Worm (Caenorhabditis elegans) whole organism, L3 larva: ENCODE measurements around the gene F25F2.1.

Experiments
- ZK546.5 ChIP-seq: sonication (generic microtip); optimal IDR thresholded peaks from 2 replicates; lab custom pipeline; 2017; ENCODE audit warnings: missing biosample characterization, missing genetic modification characterization
- ama-1 ChIP-seq: fragments of 150-350 bp; optimal IDR thresholded peaks from 2 replicates; lab custom pipeline; 2018
- ceh-16 ChIP-seq: sonication (generic microtip); optimal IDR thresholded peaks from 2 replicates; lab custom pipeline; 2017; ENCODE audit warnings: missing biosample characterization, missing genetic modification characterization
- ceh-28 ChIP-seq: fragments of 150-350 bp; optimal IDR thresholded peaks from 2 replicates; lab custom pipeline; 2014; ENCODE audit warnings: missing biosample characterization, missing genetic modification reagents, missing genetic modification characterization
- ceh-82 ChIP-seq: fragments of 150-350 bp; optimal IDR thresholded peaks from 2 replicates; lab custom pipeline; 2014; ENCODE audit warnings: missing biosample characterization, missing genetic modification characterization
- ceh-9 ChIP-seq: sonication (generic microtip); optimal IDR thresholded peaks from 2 replicates; lab custom pipeline; 2018; ENCODE audit warnings: missing biosample characterization, missing genetic modification characterization
- egl-27 ChIP-seq: sonication (generic microtip); optimal IDR thresholded peaks from 4 replicates; lab custom pipeline; 2017; ENCODE audit warnings: missing biosample characterization, missing genetic modification reagents, missing genetic modification characterization
- elt-1 ChIP-seq: fragments of 150-350 bp; optimal IDR thresholded peaks from 2 replicates; lab custom pipeline; 2014; ENCODE audit warnings: missing biosample characterization, missing genetic modification characterization
- elt-2 ChIP-seq: sonication (generic microtip); optimal IDR thresholded peaks from 2 replicates; lab custom pipeline; 2016; ENCODE audit warnings: missing genetic modification reagents, mild to moderate bottlenecking, missing genetic modification characterization, missing compliant biosample characterization
- elt-3 ChIP-seq, 3 experiments: fragments of 150-350 bp in 1 of 3; sonication (generic microtip) in 2 of 3; optimal IDR thresholded peaks; 2 replicates in 2 of 3; 4 replicates in 1 of 3; lab custom pipeline; 2014 to 2017; ENCODE audit warnings: missing biosample characterization in 3 of 3, missing genetic modification characterization in 3 of 3
- fkh-10 ChIP-seq: sonication (generic microtip); optimal IDR thresholded peaks from 2 replicates; lab custom pipeline; 2017; ENCODE audit warnings: missing biosample characterization, missing genetic modification reagents, missing genetic modification characterization
- fos-1 ChIP-seq: fragments of 150-350 bp; optimal IDR thresholded peaks from 2 replicates; lab custom pipeline; 2014; ENCODE audit warnings: missing biosample characterization, missing genetic modification characterization
- hmg-11 ChIP-seq: sonication (generic microtip); optimal IDR thresholded peaks from 2 replicates; lab custom pipeline; 2016; ENCODE audit warnings: missing genetic modification characterization, missing compliant biosample characterization
- jun-1 ChIP-seq: fragments of 150-350 bp; optimal IDR thresholded peaks from 2 replicates; lab custom pipeline; 2014; ENCODE audit warnings: missing biosample characterization, missing genetic modification reagents, missing genetic modification characterization
- lin-15B ChIP-seq: fragments of 150-350 bp; optimal IDR thresholded peaks from 2 replicates; lab custom pipeline; 2014; ENCODE audit warnings: missing biosample characterization, missing genetic modification characterization
- lsy-12 ChIP-seq: sonication (generic microtip); optimal IDR thresholded peaks from 2 replicates; lab custom pipeline; 2016; ENCODE audit warnings: mild to moderate bottlenecking, missing genetic modification characterization, missing compliant biosample characterization
- mdl-1 ChIP-seq: fragments of 150-350 bp; optimal IDR thresholded peaks from 2 replicates; lab custom pipeline; 2014; ENCODE audit warnings: missing biosample characterization, missing genetic modification characterization
- mml-1 ChIP-seq: fragments of 150-350 bp; sonication (generic microtip); optimal IDR thresholded peaks from 3 replicates; lab custom pipeline; 2014; ENCODE audit warnings: missing biosample characterization, missing genetic modification characterization
- nfya-1 ChIP-seq: sonication (generic microtip); optimal IDR thresholded peaks from 2 replicates; lab custom pipeline; 2017; ENCODE audit warnings: missing genetic modification characterization, mild to moderate bottlenecking, missing compliant biosample characterization, antibody characterized with exemption, moderate library complexity; ENCODE audit not compliant: insufficient read depth
- nhr-11 ChIP-seq: fragments of 150-350 bp; optimal IDR thresholded peaks from 2 replicates; lab custom pipeline; 2014; ENCODE audit warnings: missing biosample characterization, missing genetic modification characterization
- nhr-23 ChIP-seq: fragments of 150-350 bp; optimal IDR thresholded peaks from 2 replicates; lab custom pipeline; 2014; ENCODE audit warnings: missing biosample characterization, missing genetic modification reagents, missing genetic modification characterization
- nhr-237 ChIP-seq: fragments of 150-350 bp; optimal IDR thresholded peaks from 2 replicates; lab custom pipeline; 2014; ENCODE audit warnings: missing biosample characterization, missing genetic modification characterization
- nhr-25 ChIP-seq: sonication (generic microtip); optimal IDR thresholded peaks from 2 replicates; lab custom pipeline; 2017; ENCODE audit warnings: missing biosample characterization, missing genetic modification characterization
- nhr-28 ChIP-seq: fragments of 150-350 bp; optimal IDR thresholded peaks from 2 replicates; lab custom pipeline; 2014; ENCODE audit warnings: missing biosample characterization, missing genetic modification characterization
- nhr-43 ChIP-seq: sonication (generic microtip); optimal IDR thresholded peaks from 2 replicates; lab custom pipeline; 2016; ENCODE audit warnings: mild to moderate bottlenecking, missing genetic modification characterization, missing compliant biosample characterization; ENCODE audit not compliant: poor library complexity, severe bottlenecking
- nhr-67 ChIP-seq: fragments of 150-350 bp; optimal IDR thresholded peaks from 2 replicates; lab custom pipeline; 2014; ENCODE audit warnings: missing biosample characterization, missing genetic modification characterization
- pha-4 ChIP-seq: fragments of 150-350 bp; optimal IDR thresholded peaks from 2 replicates; lab custom pipeline; 2014; ENCODE audit warnings: missing biosample characterization, missing genetic modification reagents, missing genetic modification characterization
- pqm-1 ChIP-seq: fragments of 150-350 bp; optimal IDR thresholded peaks from 2 replicates; lab custom pipeline; 2017; ENCODE audit warnings: missing biosample characterization, missing genetic modification characterization, inconsistent platforms
- sea-2 ChIP-seq: fragments of 150-350 bp; sonication (generic microtip); optimal IDR thresholded peaks from 4 replicates; lab custom pipeline; 2014; ENCODE audit warnings: missing biosample characterization, missing genetic modification reagents, missing genetic modification characterization
- skn-1 ChIP-seq: fragments of 150-350 bp; optimal IDR thresholded peaks from 2 replicates; lab custom pipeline; 2014; ENCODE audit warnings: missing biosample characterization, missing genetic modification characterization
- snpc-4 ChIP-seq: fragments of 150-350 bp; optimal IDR thresholded peaks from 2 replicates; lab custom pipeline; 2014; ENCODE audit warnings: missing biosample characterization, missing genetic modification characterization
- tbx-2 ChIP-seq: sonication (generic microtip); optimal IDR thresholded peaks from 2 replicates; lab custom pipeline; 2016; ENCODE audit warnings: mild to moderate bottlenecking, missing genetic modification characterization, missing compliant biosample characterization
- unc-39 ChIP-seq: sonication (generic microtip); optimal IDR thresholded peaks from 4 replicates; lab custom pipeline; 2017; ENCODE audit warnings: missing biosample characterization, missing genetic modification characterization
- zag-1 ChIP-seq: fragments of 150-350 bp; optimal IDR thresholded peaks from 2 replicates; lab custom pipeline; 2014; ENCODE audit warnings: missing biosample characterization, missing genetic modification characterization
- ztf-11 ChIP-seq: fragments of 150-350 bp; optimal IDR thresholded peaks from 2 replicates; lab custom pipeline; 2014; ENCODE audit warnings: missing biosample characterization, missing genetic modification characterization
- ztf-4 ChIP-seq: fragments of 150-350 bp; optimal IDR thresholded peaks from 2 replicates; lab custom pipeline; 2014; ENCODE audit warnings: missing biosample characterization, missing genetic modification characterization

The F25F2.1 gene

DNA sequence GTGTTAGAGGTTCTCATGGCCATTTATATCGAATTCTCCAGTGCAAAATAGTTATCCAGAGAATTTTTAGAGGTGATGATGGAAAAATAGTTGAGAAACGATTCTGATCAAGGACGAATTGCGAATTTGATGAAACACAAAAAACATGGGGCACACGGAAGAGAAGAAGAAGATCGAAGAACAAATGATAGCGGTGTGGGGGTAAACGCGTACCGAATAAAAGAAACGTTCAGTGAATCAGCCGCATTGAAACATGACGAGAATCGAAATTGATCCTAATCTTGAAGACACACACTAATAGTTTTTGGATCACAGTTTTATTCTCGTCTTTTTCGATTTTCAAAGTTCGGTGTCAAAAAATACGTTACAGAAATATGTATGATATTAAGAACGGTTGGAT, 13.4 kb upstream of the F25F2.1 start:
- TF ChIP-seq sea-2 (GFP tag; lab: Kevin White, UChicago): no peak
- no peak for TF ChIP-seq fkh-10 (GFP tag; lab: Kevin White, UChicago)
- no peak for TF ChIP-seq hmg-11 (tag; lab: Kevin White, UChicago)
- no peak for TF ChIP-seq ztf-4
- TF ChIP-seq elt-1 (tag; lab: Kevin White, UChicago): peak; percentile 77
- TF ChIP-seq tbx-2 (tag; lab: Kevin White, UChicago): no peak
- TF ChIP-seq nhr-25 (tag; lab: Kevin White, UChicago): peak; percentile 68
- no peak for TF ChIP-seq unc-39 (tag; lab: Kevin White, UChicago)
- TF ChIP-seq nhr-43 (tag; lab: Kevin White, UChicago): peak; percentile 46
- TF ChIP-seq nhr-23 (tag; lab: Kevin White, UChicago): peak; percentile 68

DNA sequence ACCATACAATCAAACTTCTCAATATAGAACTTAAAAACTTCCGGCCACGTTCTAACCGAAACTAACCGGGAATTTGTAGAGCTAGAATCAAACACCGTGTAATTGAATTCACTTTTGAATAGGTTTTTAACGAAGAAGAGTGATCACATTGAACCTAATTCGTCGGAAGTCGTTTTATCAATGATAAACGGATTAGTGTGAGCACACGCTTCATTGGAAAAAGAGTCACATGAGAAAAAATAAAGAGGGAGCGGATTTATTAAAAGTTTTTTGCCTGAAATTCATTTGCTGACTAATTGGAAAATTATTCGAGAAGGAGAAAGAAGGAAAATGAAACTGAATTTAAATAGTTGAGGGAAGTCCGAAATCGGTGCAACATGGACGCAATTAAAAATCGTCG, 13.0 kb upstream of the F25F2.1 start:
- TF ChIP-seq nfya-1 (tag; lab: Kevin White, UChicago) (peak; percentile 18), elt-2 (tag; lab: Kevin White, UChicago) (no peak)
- TF ChIP-seq, all 47 proteins: peak for 1

DNA sequence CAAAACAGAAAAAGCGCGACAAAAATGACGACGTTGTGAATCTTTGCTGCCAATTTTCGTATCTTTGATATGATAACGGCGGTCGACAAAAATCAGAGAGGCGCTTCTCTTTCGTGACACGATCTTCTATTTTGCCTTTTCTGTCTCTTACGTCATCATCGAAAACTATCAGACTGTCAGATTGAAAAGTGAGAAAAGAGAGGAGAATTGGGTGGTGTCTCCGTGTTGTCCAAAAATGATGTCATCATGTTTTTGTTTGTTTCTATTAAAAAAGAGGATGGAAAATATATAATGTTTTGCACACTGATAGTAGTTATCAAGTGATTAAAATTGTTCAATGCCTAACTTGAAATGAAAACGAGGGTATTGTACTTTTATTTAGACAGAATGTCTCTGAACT, 12.6 kb upstream of the F25F2.1 start:
- TF ChIP-seq nhr-25 (tag; lab: Kevin White, UChicago) (peak; percentile 19), egl-27 (tag; lab: Kevin White, UChicago) (no peak), ceh-82 (no peak), ZK546.5 (tag; lab: Kevin White, UChicago) (no peak), nhr-43 (tag; lab: Kevin White, UChicago) (peak; percentile 44), pqm-1 (tag; lab: Kevin White, UChicago) (peak; percentile 81), elt-1 (tag; lab: Kevin White, UChicago) (no peak), jun-1 (tag; lab: Kevin White, UChicago) (peak; percentile 52), lsy-12 (tag; lab: Kevin White, UChicago) (peak; percentile 15), ztf-11 (no peak), pha-4 (peak; percentile 4), nhr-11 (no peak), zag-1 (tag; lab: Kevin White, UChicago) (no peak), ceh-9 (tag; lab: Kevin White, UChicago) (no peak), lin-15B (tag; lab: Kevin White, UChicago) (no peak), elt-2 (tag; lab: Kevin White, UChicago) (peak; percentile 91), nhr-28 (tag; lab: Kevin White, UChicago) (no peak), unc-39 (tag; lab: Kevin White, UChicago) (no peak), elt-3 (tag; optimal IDR thresholded peaks at IDR 0.05; lab: Kevin White, UChicago) (peak; percentile 6 to 53 (median 38)), fos-1 (tag; lab: Kevin White, UChicago) (no peak), nfya-1 (tag; lab: Kevin White, UChicago) (no peak), skn-1 (no peak), ceh-28 (tag; lab: Kevin White, UChicago) (no peak), nhr-23 (tag; lab: Kevin White, UChicago) (peak; percentile 58)

DNA sequence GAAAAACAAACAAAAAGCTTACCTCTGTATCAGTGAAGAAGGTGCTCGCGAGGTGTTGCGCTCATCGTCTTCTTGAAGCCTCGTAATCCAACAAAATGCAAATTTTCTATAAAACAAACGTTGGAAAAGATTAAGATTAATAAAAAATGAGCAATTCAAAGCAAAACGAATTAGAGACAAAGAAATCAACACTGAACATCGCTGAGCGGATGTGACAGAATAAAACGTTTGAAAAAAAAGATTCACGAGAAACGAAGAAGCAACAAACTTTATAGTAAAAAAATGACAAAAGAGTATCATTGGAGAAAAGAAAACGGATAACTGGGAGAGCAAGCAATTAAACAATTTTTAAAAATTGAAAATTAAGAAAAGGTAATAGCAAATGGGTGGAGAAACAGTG, 9.7 kb upstream of the F25F2.1 start, which contains the start of the genes C07G2.5 and atf-7:
Gene C07G2.5, minus strand, starts transcription at position 101 of the 400 bp plus-strand sequence.
Gene atf-7, minus strand, starts transcription at position 108 of the 400 bp plus-strand sequence.
- TF ChIP-seq sea-2 (GFP tag; lab: Kevin White, UChicago) (no peak), jun-1 (tag; lab: Kevin White, UChicago) (no peak), elt-1 (tag; lab: Kevin White, UChicago) (no peak), ceh-82 (no peak), ztf-11 (no peak), nhr-43 (tag; lab: Kevin White, UChicago) (no peak), nhr-67 (no peak), pqm-1 (tag; lab: Kevin White, UChicago) (no peak), ceh-16 (tag; lab: Kevin White, UChicago) (no peak), nhr-237 (tag; lab: Kevin White, UChicago) (no peak), nhr-28 (tag; lab: Kevin White, UChicago) (no peak), ama-1 (lab: Kevin White, UChicago) (no peak), mdl-1 (no peak), snpc-4 (tag; lab: Kevin White, UChicago) (no peak), nhr-25 (tag; lab: Kevin White, UChicago) (no peak), mml-1 (tag; lab: Kevin White, UChicago) (no peak)
